Fruit fly (Drosophila melanogaster): ENCODE measurements around the gene Sap47.

The Sap47 gene

dm6 chr3R:15965169-15965568 is 30.3 kb downstream of the Sap47 start, which contains the start of the genes CG32856 and Rbf2:
Gene CG32856, minus strand, starts transcription at chr3R:15965351.
Gene Rbf2, plus strand, starts transcription at chr3R:15965446.
- TF ChIP-seq Smox (GFP tag; optimal IDR thresholded peaks at IDR 0.05) = peak; percentile 92
- TF ChIP-seq CG6163 (GFP tag; IDR thresholded peaks at IDR 0.05) = no peak; the same call in 2 of the 3 replicates
- peak; percentile 95 for TF ChIP-seq CG31627 (GFP tag; optimal IDR thresholded peaks at IDR 0.05)
- peak; percentile 67 for TF ChIP-seq cyc (GFP tag; optimal IDR thresholded peaks at IDR 0.05)
- peak; percentile 93 for TF ChIP-seq OdsH (GFP tag; optimal IDR thresholded peaks at IDR 0.05)
- TF ChIP-seq Hr4 (GFP tag; optimal IDR thresholded peaks at IDR 0.05) = peak; percentile 92
- peak in 1 of 2 experiments; percentile 76 for TF ChIP-seq ss (GFP tag; optimal IDR thresholded peaks at IDR 0.05)
- TF ChIP-seq CG34406 (GFP tag; optimal IDR thresholded peaks at IDR 0.05) = peak; percentile 89
- TF ChIP-seq esn (GFP tag; optimal IDR thresholded peaks at IDR 0.05) = peak; percentile 94
- TF ChIP-seq CG10669 (GFP tag; optimal IDR thresholded peaks at IDR 0.05) = no peak
- TF ChIP-seq CG7368 (GFP tag; optimal IDR thresholded peaks at IDR 0.05) = no peak
- TF ChIP-seq Met (GFP tag; optimal IDR thresholded peaks at IDR 0.05) = peak; percentile 93
- peak; percentile 93 for TF ChIP-seq acj6 (GFP tag; optimal IDR thresholded peaks at IDR 0.05)
- peak; percentile 92 for TF ChIP-seq CG10631 (GFP tag; optimal IDR thresholded peaks at IDR 0.05)
- TF ChIP-seq CG1621 (tag; optimal IDR thresholded peaks at IDR 0.05) = no peak
- TF ChIP-seq pdm3 (GFP tag; optimal IDR thresholded peaks at IDR 0.05) = peak; percentile 94
- peak; percentile 93 for TF ChIP-seq Hr39 (GFP tag; optimal IDR thresholded peaks at IDR 0.05)
- TF ChIP-seq Sox14 (GFP tag; optimal IDR thresholded peaks at IDR 0.05) = peak; percentile 93
- TF ChIP-seq Eip75B (GFP tag; optimal IDR thresholded peaks at IDR 0.05) = peak; percentile 78
- TF ChIP-seq salr (GFP tag; optimal IDR thresholded peaks at IDR 0.05) = no peak
- TF ChIP-seq CG8119 (GFP tag; IDR thresholded peaks at IDR 0.05) = peak; percentile 89
- no peak for TF ChIP-seq fd85E (GFP tag; optimal IDR thresholded peaks at IDR 0.05)
- peak; percentile 62 for TF ChIP-seq CG8319 (GFP tag; optimal IDR thresholded peaks at IDR 0.05)
- no peak for TF ChIP-seq Eip93F (GFP tag; optimal IDR thresholded peaks at IDR 0.05)
- peak; percentile 77 for TF ChIP-seq CG3032 (tag; optimal IDR thresholded peaks at IDR 0.05)
- TF ChIP-seq Hr38 (GFP tag; optimal IDR thresholded peaks at IDR 0.05) = no peak
- TF ChIP-seq eg (GFP tag; IDR thresholded peaks at IDR 0.05) = no peak; the same call in 2 of the 3 replicates
- no peak for TF ChIP-seq CG11762 (GFP tag; optimal IDR thresholded peaks at IDR 0.05; ENCODE audit: insufficient read depth)
- no peak for TF ChIP-seq Gug (GFP tag; IDR thresholded peaks at IDR 0.05)
- TF ChIP-seq CG8632 (GFP tag; optimal IDR thresholded peaks at IDR 0.05) = peak; percentile 88
- no peak for TF ChIP-seq Lpt (GFP tag; optimal IDR thresholded peaks at IDR 0.05)
- TF ChIP-seq fd59A (GFP tag; optimal IDR thresholded peaks at IDR 0.05) = peak; percentile 74
- TF ChIP-seq CG11294 (GFP tag; IDR thresholded peaks at IDR 0.05) = no peak
- peak; percentile 79 for TF ChIP-seq topi (GFP tag; optimal IDR thresholded peaks at IDR 0.05)
- peak; percentile 64 for TF ChIP-seq CG11902 (GFP tag; optimal IDR thresholded peaks at IDR 0.05)
- TF ChIP-seq CG16779 (tag; optimal IDR thresholded peaks at IDR 0.05) = peak; percentile 60
- peak; percentile 90 for TF ChIP-seq CG15336 (GFP tag; IDR thresholded peaks at IDR 0.05)
- TF ChIP-seq CG3919 (GFP tag; optimal IDR thresholded peaks at IDR 0.05) = no peak
- TF ChIP-seq achi (GFP tag; optimal IDR thresholded peaks at IDR 0.05) = peak; percentile 88
- TF ChIP-seq lz (GFP tag; optimal IDR thresholded peaks at IDR 0.05) = peak; percentile 95
- TF ChIP-seq vri (GFP tag; optimal IDR thresholded peaks at IDR 0.05) = no peak
- TF ChIP-seq Sox15 (GFP tag; optimal IDR thresholded peaks at IDR 0.05) = peak; percentile 85
- no peak for TF ChIP-seq CG6276 (GFP tag; optimal IDR thresholded peaks at IDR 0.05)
- TF ChIP-seq fkh (GFP tag; optimal IDR thresholded peaks at IDR 0.05) = no peak
- TF ChIP-seq net (GFP tag; optimal IDR thresholded peaks at IDR 0.05) = peak; percentile 87
- TF ChIP-seq dsx (GFP tag; optimal IDR thresholded peaks at IDR 0.05; ENCODE audit: poor library complexity, severe bottlenecking) = peak; percentile 91
- TF ChIP-seq Eip78C (GFP tag) = peak; percentile 97
- no peak for TF ChIP-seq CG4318 (GFP tag; optimal IDR thresholded peaks at IDR 0.05)
- TF ChIP-seq Sox102F (GFP tag; optimal IDR thresholded peaks at IDR 0.05) = peak; percentile 85
- no peak for TF ChIP-seq Blimp-1 (GFP tag; optimal IDR thresholded peaks at IDR 0.05)
- TF ChIP-seq Ets96B (tag; optimal IDR thresholded peaks at IDR 0.05) = peak; percentile 89
- peak; percentile 90 for TF ChIP-seq Ets21C (GFP tag; optimal IDR thresholded peaks at IDR 0.05)

Data from whole organism, prepupa.